Worm (Caenorhabditis elegans) whole organism, young adult: ENCODE data around the gene fan-1.

Experiments used
- B0035.1 ChIP-seq: sonication (generic microtip); optimal IDR thresholded peaks from 2 replicates; lab custom pipeline; 2016; ENCODE audit warnings: missing genetic modification characterization, mild to moderate bottlenecking, missing compliant biosample characterization, missing genotype, missing genetic modification reagents
- F10E7.11 ChIP-seq: sonication (generic microtip); optimal IDR thresholded peaks from 2 replicates; lab custom pipeline; 2017; ENCODE audit warnings: mild to moderate bottlenecking, missing genetic modification characterization, moderate library complexity, missing compliant biosample characterization
- F23B12.7 ChIP-seq: sonication (generic microtip); optimal IDR thresholded peaks from 2 replicates; lab custom pipeline; 2017; ENCODE audit warnings: missing genetic modification characterization, mild to moderate bottlenecking, missing compliant biosample characterization, antibody characterized with exemption, moderate library complexity; ENCODE audit not compliant: insufficient read depth
- F37B4.10 ChIP-seq: fragments of 200-800 bp; sonication (Bioruptor generic); IDR thresholded peaks from 2 replicates; pipeline ENCODE4 v1.3.6; 2022; ENCODE audit warnings: missing genetic modification characterization, missing compliant biosample characterization
- F39B2.1 ChIP-seq: fragments of 200-800 bp; sonication (Bioruptor generic); IDR thresholded peaks from 2 replicates; pipeline ENCODE4 v1.3.6; 2022; ENCODE audit warnings: missing genetic modification reagents, missing genetic modification characterization, missing compliant biosample characterization
- F57A8.1 ChIP-seq: fragments of 200-800 bp; sonication (Bioruptor generic); optimal IDR thresholded peaks from 2 replicates; lab custom pipeline; 2018; ENCODE audit warnings: mild to moderate bottlenecking, missing genetic modification characterization, moderate library complexity, missing compliant biosample characterization
- F57C9.4 ChIP-seq: sonication (generic microtip); optimal IDR thresholded peaks from 2 replicates; lab custom pipeline; 2017; ENCODE audit warnings: mild to moderate bottlenecking, missing genetic modification characterization, missing compliant biosample characterization
- K12H6.12 ChIP-seq: fragments of 200-800 bp; sonication (Bioruptor generic); optimal IDR thresholded peaks from 2 replicates; lab custom pipeline; 2018; ENCODE audit warnings: mild to moderate bottlenecking, missing genetic modification characterization, missing compliant biosample characterization
- ZK185.1 ChIP-seq: sonication (generic microtip); optimal IDR thresholded peaks from 2 replicates; lab custom pipeline; 2016; ENCODE audit warnings: mild to moderate bottlenecking, missing genetic modification characterization, missing compliant biosample characterization; ENCODE audit not compliant: poor library complexity, severe bottlenecking
- akir-1 ChIP-seq: fragments of 200-800 bp; sonication (Bioruptor generic); optimal IDR thresholded peaks from 2 replicates; lab custom pipeline; 2018; ENCODE audit warnings: mild to moderate bottlenecking, missing genetic modification characterization, moderate library complexity, missing compliant biosample characterization
- aptf-3 ChIP-seq: fragments of 200-800 bp; sonication (Bioruptor generic); IDR thresholded peaks from 2 replicates; pipeline ENCODE4 v1.3.6; 2022; ENCODE audit warnings: missing genetic modification characterization, missing compliant biosample characterization
- attf-5 ChIP-seq: fragments of 200-800 bp; sonication (Bioruptor generic); optimal IDR thresholded peaks from 2 replicates; lab custom pipeline; 2018; ENCODE audit warnings: mild to moderate bottlenecking, missing genetic modification characterization, missing compliant biosample characterization
- ceh-79 ChIP-seq: sonication (generic microtip); optimal IDR thresholded peaks from 2 replicates; lab custom pipeline; 2017; ENCODE audit warnings: mild to moderate bottlenecking, missing genetic modification characterization, missing compliant biosample characterization
- efl-1 ChIP-seq: fragments of 150-350 bp; optimal IDR thresholded peaks from 2 replicates; lab custom pipeline; 2014; ENCODE audit warnings: missing biosample characterization, missing genetic modification reagents, missing genetic modification characterization
- egl-18 ChIP-seq: fragments of 200-800 bp; sonication (Bioruptor generic); IDR thresholded peaks from 2 replicates; pipeline ENCODE4 v1.3.6; 2022; ENCODE audit warnings: missing genetic modification reagents, missing genetic modification characterization, missing compliant biosample characterization
- egl-44 ChIP-seq: fragments of 200-800 bp; sonication (Bioruptor generic); IDR thresholded peaks from 2 replicates; pipeline ENCODE4 v1.3.6; 2022; ENCODE audit warnings: missing genetic modification reagents, missing genetic modification characterization, missing compliant biosample characterization
- gei-17 ChIP-seq: fragments of 200-800 bp; sonication (Bioruptor generic); optimal IDR thresholded peaks from 2 replicates; lab custom pipeline; 2018; ENCODE audit warnings: mild to moderate bottlenecking, missing genetic modification characterization, missing compliant biosample characterization
- hmg-1.2 ChIP-seq: fragments of 200-800 bp; sonication (Bioruptor generic); IDR thresholded peaks from 2 replicates; pipeline ENCODE4 v1.3.6; 2022; ENCODE audit warnings: missing genetic modification reagents, missing genetic modification characterization, missing compliant biosample characterization
- let-607 ChIP-seq, 2 experiments: fragments of 200-800 bp in 1 of 2; sonication (Bioruptor generic) in 1 of 2; sonication (generic microtip) in 1 of 2; optimal IDR thresholded peaks; 2 replicates each; lab custom pipeline; 2016 to 2018; ENCODE audit warnings: mild to moderate bottlenecking in 2 of 2, missing compliant biosample characterization in 2 of 2, missing genetic modification characterization in 2 of 2, moderate library complexity in 2 of 2, missing genotype in 1 of 2
- lsy-27 ChIP-seq: sonication (generic microtip); optimal IDR thresholded peaks from 2 replicates; lab custom pipeline; 2017; ENCODE audit warnings: missing genetic modification characterization, mild to moderate bottlenecking, missing compliant biosample characterization, antibody characterized with exemption, missing genotype, borderline replicate concordance; ENCODE audit not compliant: insufficient read depth
- madf-6 ChIP-seq: fragments of 200-800 bp; sonication (Bioruptor generic); IDR thresholded peaks from 2 replicates; pipeline ENCODE4 v1.3.6; 2022; ENCODE audit warnings: missing genetic modification reagents, missing genetic modification characterization, missing compliant biosample characterization
- madf-8 ChIP-seq: fragments of 200-800 bp; sonication (Bioruptor generic); conservative IDR thresholded peaks from 2 replicates; pipeline ENCODE4 v1.3.6; 2022; ENCODE audit warnings: missing genetic modification reagents, missing genetic modification characterization, missing compliant biosample characterization
- mel-28 ChIP-seq: sonication (generic microtip); optimal IDR thresholded peaks from 2 replicates; lab custom pipeline; 2016; ENCODE audit warnings: borderline replicate concordance, mild to moderate bottlenecking, missing genetic modification characterization, missing compliant biosample characterization
- mxl-1 ChIP-seq: sonication (generic microtip); optimal IDR thresholded peaks from 2 replicates; lab custom pipeline; 2016; ENCODE audit warnings: missing genetic modification characterization, missing compliant biosample characterization
- rec-8 ChIP-seq, 2 experiments: sonication (generic microtip); optimal IDR thresholded peaks; 2 replicates each; lab custom pipeline; 2016; ENCODE audit warnings: mild to moderate bottlenecking in 2 of 2, missing genetic modification characterization in 2 of 2, missing genetic modification reagents in 2 of 2, missing genotype in 2 of 2, missing biosample characterization in 1 of 2, missing compliant biosample characterization in 1 of 2, moderate library complexity in 1 of 2
- repo-1 ChIP-seq: sonication (generic microtip); optimal IDR thresholded peaks from 2 replicates; lab custom pipeline; 2017; ENCODE audit warnings: mild to moderate bottlenecking, missing genetic modification characterization, missing compliant biosample characterization
- rpc-1 ChIP-seq, 2 experiments: fragments of 150-350 bp in 1 of 2; sonication (generic microtip) in 1 of 2; optimal IDR thresholded peaks; 2 replicates each; lab custom pipeline; 2014 to 2018; ENCODE audit warnings: missing biosample characterization in 1 of 2, missing genetic modification characterization in 1 of 2, missing genetic modification reagents in 1 of 2, missing genotype in 1 of 2
- sea-2 ChIP-seq: fragments of 200-800 bp; sonication (Bioruptor generic); IDR thresholded peaks from 2 replicates; pipeline ENCODE4 v1.3.6; 2022; ENCODE audit warnings: missing genetic modification characterization, missing compliant biosample characterization
- snpc-1.1 ChIP-seq: sonication (generic microtip); optimal IDR thresholded peaks from 2 replicates; lab custom pipeline; 2017; ENCODE audit warnings: missing genetic modification characterization, mild to moderate bottlenecking, missing compliant biosample characterization, antibody characterized with exemption, moderate library complexity, missing genotype, missing genetic modification reagents; ENCODE audit not compliant: insufficient read depth
- unc-62 ChIP-seq: fragments of 150-350 bp; optimal IDR thresholded peaks from 2 replicates; lab custom pipeline; 2014; ENCODE audit warnings: missing biosample characterization, missing genetic modification reagents, missing genetic modification characterization
- zim-3 ChIP-seq: sonication (generic microtip); optimal IDR thresholded peaks from 2 replicates; lab custom pipeline; 2017; ENCODE audit warnings: mild to moderate bottlenecking, missing genetic modification characterization, moderate library complexity, missing compliant biosample characterization
- ztf-18 ChIP-seq: sonication (generic microtip); optimal IDR thresholded peaks from 2 replicates; lab custom pipeline; 2016; ENCODE audit warnings: missing genotype, mild to moderate bottlenecking, missing genetic modification characterization, missing compliant biosample characterization
- ztf-25 ChIP-seq: fragments of 200-800 bp; sonication (Bioruptor generic); IDR thresholded peaks from 2 replicates; pipeline ENCODE4 v1.3.6; 2022; ENCODE audit warnings: missing genetic modification reagents, missing genetic modification characterization, missing compliant biosample characterization
- ztf-3 ChIP-seq: fragments of 200-800 bp; sonication (Bioruptor generic); optimal IDR thresholded peaks from 2 replicates; lab custom pipeline; 2018; ENCODE audit warnings: mild to moderate bottlenecking, missing genetic modification characterization, missing compliant biosample characterization

The fan-1 gene

ce11 chrIV:6506424-6506823 lies 42.1 kb upstream of the fan-1 start, which contains the start of gene pqn-89:
TSS of gene pqn-89 (plus strand) at chrIV:6506724.
- TF ChIP-seq egl-18 (GFP tag; lab: Robert Waterston, UW) (no peak), rpc-1 (optimal IDR thresholded peaks at IDR 0.05; lab: Kevin White, UChicago) (no peak), rpc-1 (tag; optimal IDR thresholded peaks at IDR 0.05; lab: Kevin White, UChicago) (no peak), aptf-3 (GFP tag; lab: Robert Waterston, UW) (no peak), hmg-1.2 (GFP tag; lab: Robert Waterston, UW) (no peak), sea-2 (GFP tag; lab: Robert Waterston, UW) (no peak), akir-1 (no peak), lsy-27 (tag; lab: Kevin White, UChicago) (no peak), efl-1 (no peak), repo-1 (tag; lab: Kevin White, UChicago) (no peak), attf-5 (no peak), mel-28 (tag; lab: Kevin White, UChicago) (no peak), unc-62 (no peak), gei-17 (GFP tag; lab: Kevin White, UChicago) (no peak), F23B12.7 (no peak), madf-6 (GFP tag; lab: Robert Waterston, UW) (no peak), F57A8.1 (GFP tag; lab: Kevin White, UChicago) (no peak), madf-8 (GFP tag; lab: Robert Waterston, UW) (no peak), mxl-1 (tag; lab: Kevin White, UChicago) (no peak)

ce11 chrIV:6511767-6512166 lies 36.7 kb upstream of the fan-1 start:
- no peak for TF ChIP-seq F57C9.4
- no peak for TF ChIP-seq ZK185.1
- TF ChIP-seq ztf-25 (GFP tag; lab: Robert Waterston, UW) = no peak
- no peak for TF ChIP-seq ceh-79 (tag; lab: Kevin White, UChicago)
- no peak for TF ChIP-seq zim-3 (tag; lab: Kevin White, UChicago)
- TF ChIP-seq K12H6.12 (tag; lab: Kevin White, UChicago) = no peak
- no peak for TF ChIP-seq egl-44 (GFP tag; lab: Robert Waterston, UW)
- TF ChIP-seq F37B4.10 (GFP tag; lab: Robert Waterston, UW) = no peak
- TF ChIP-seq mel-28 (tag; lab: Kevin White, UChicago) = no peak
- no peak for TF ChIP-seq attf-5
- no peak for TF ChIP-seq snpc-1.1 (tag; lab: Kevin White, UChicago)
- no peak for TF ChIP-seq ztf-3 (GFP tag; lab: Kevin White, UChicago)

ce11 chrIV:6514700-6515099 lies 33.8 kb upstream of the fan-1 start:
- TF ChIP-seq ztf-18 (tag; lab: Kevin White, UChicago) (no peak), let-607 (tag; optimal IDR thresholded peaks at IDR 0.05; lab: Kevin White, UChicago) (no peak), F10E7.11 (no peak), madf-6 (GFP tag; lab: Robert Waterston, UW) (no peak), B0035.1 (tag; lab: Kevin White, UChicago) (no peak)

- TF ChIP-seq egl-44 (GFP tag; lab: Robert Waterston, UW) (no peak), rec-8 (tag; optimal IDR thresholded peaks at IDR 0.05; lab: Kevin White, UChicago) (no peak), F39B2.1 (GFP tag; lab: Robert Waterston, UW) (no peak)
These were observed 30.6 kb upstream of the fan-1 start, which contains the start of gene C01G5.7 for ce11 chrIV:6517859-6518258. TSS of gene C01G5.7 (plus strand) at chrIV:6518159.
